Fruit fly (Drosophila melanogaster) whole organism, embryonic: ENCODE measurements around the gene Or7a.

Experiments
- Ada2b ChIP-seq: fragments of 200-800 bp; sonication (Bioruptor generic); IDR thresholded peaks from 2 replicates; pipeline ENCODE4 v1.3.6; 2022; ENCODE audit warnings: missing biosample characterization, missing genetic modification characterization
- B-H2 ChIP-seq: fragments of 200-800 bp; sonication (Bioruptor generic); optimal IDR thresholded peaks from 2 replicates; lab custom pipeline; 2018; ENCODE audit warnings: missing biosample characterization, mild to moderate bottlenecking, missing genetic modification characterization
- CG11695 ChIP-seq: fragments of 200-800 bp; sonication (Bioruptor generic); IDR thresholded peaks from 3 replicates; pipeline ENCODE4 v1.3.6; 2022; ENCODE audit warnings: missing biosample characterization, missing genetic modification characterization
- CG12391 ChIP-seq: fragments of 200-800 bp; sonication (Bioruptor generic); optimal IDR thresholded peaks from 3 replicates; lab custom pipeline; 2018; ENCODE audit warnings: missing biosample characterization, mild to moderate bottlenecking, missing genetic modification characterization, moderate library complexity
- CG14050 ChIP-seq: fragments of 200-800 bp; sonication (Bioruptor generic); IDR thresholded peaks from 3 replicates; pipeline ENCODE4 v1.3.6; 2022; ENCODE audit warnings: missing biosample characterization, missing genetic modification characterization
- CG14667 ChIP-seq: fragments of 200-800 bp; sonication (Bioruptor generic); IDR thresholded peaks from 2 replicates; pipeline ENCODE4 v1.3.6; 2022; ENCODE audit warnings: missing biosample characterization, missing genetic modification characterization
- CG1602 ChIP-seq: fragments of 200-800 bp; sonication (Bioruptor generic); optimal IDR thresholded peaks from 3 replicates; lab custom pipeline; 2016; ENCODE audit warnings: missing biosample characterization, missing genetic modification characterization
- CG2202 ChIP-seq: fragments of 200-800 bp; sonication (Bioruptor generic); optimal IDR thresholded peaks from 2 replicates; lab custom pipeline; 2018; ENCODE audit warnings: missing biosample characterization, mild to moderate bottlenecking, missing genetic modification characterization
- CG3065 ChIP-seq: fragments of 200-800 bp; sonication (Bioruptor generic); optimal IDR thresholded peaks from 2 replicates; lab custom pipeline; 2016; ENCODE audit warnings: missing biosample characterization, missing genetic modification characterization
- CG32767 ChIP-seq: fragments of 200-800 bp; sonication (Bioruptor generic); IDR thresholded peaks from 2 replicates; pipeline ENCODE4 v1.3.6; 2022; ENCODE audit warnings: missing biosample characterization, missing genetic modification characterization
- CG3726 ChIP-seq: fragments of 200-800 bp; sonication (Bioruptor generic); IDR thresholded peaks from 3 replicates; pipeline ENCODE4, ENCODE4 v1.3.6; 2022; ENCODE audit warnings: missing biosample characterization, missing genetic modification characterization
- CG4282 ChIP-seq: fragments of 200-800 bp; sonication (Bioruptor generic); optimal IDR thresholded peaks from 2 replicates; lab custom pipeline; 2016; ENCODE audit warnings: missing biosample characterization, missing genetic modification characterization
- CG43689 ChIP-seq: fragments of 200-800 bp; sonication (Bioruptor generic); IDR thresholded peaks from 2 replicates; pipeline ENCODE4 v1.3.6; 2022; ENCODE audit warnings: missing biosample characterization, missing genetic modification characterization
- CG5953 ChIP-seq: fragments of 200-800 bp; sonication (Bioruptor generic); IDR thresholded peaks from 2 replicates; pipeline ENCODE4 v1.3.6; 2022; ENCODE audit warnings: missing biosample characterization, missing genetic modification characterization
- CG7357 ChIP-seq: fragments of 200-800 bp; sonication (Bioruptor generic); IDR thresholded peaks from 3 replicates; pipeline ENCODE4 v1.3.6; 2022; ENCODE audit warnings: missing biosample characterization, missing genetic modification characterization
- CG7987 ChIP-seq: fragments of 200-800 bp; sonication (Bioruptor generic); optimal IDR thresholded peaks from 2 replicates; lab custom pipeline; 2018; ENCODE audit warnings: missing biosample characterization, mild to moderate bottlenecking, missing genetic modification characterization, moderate library complexity
- CG8924 ChIP-seq: fragments of 200-800 bp; optimal IDR thresholded peaks from 3 replicates; lab custom pipeline; 2019; ENCODE audit warnings: missing biosample characterization, mild to moderate bottlenecking, missing genetic modification characterization, moderate library complexity
- Dfd ChIP-seq, 2 experiments: fragments of >200 bp; optimal IDR thresholded peaks; 2 replicates each; lab custom pipeline; 2017; ENCODE audit warnings: missing biosample characterization in 2 of 2, missing genetic modification characterization in 2 of 2
- Doc3 ChIP-seq: fragments of 200-800 bp; sonication (Bioruptor generic); IDR thresholded peaks from 3 replicates; pipeline ENCODE4 v1.3.6; 2022; ENCODE audit warnings: missing biosample characterization, missing genetic modification characterization; ENCODE audit not compliant: partially characterized antibody
- Ets65A ChIP-seq: fragments of 200-800 bp; sonication (Bioruptor generic); peaks from one replicate; lab custom pipeline; 2016; ENCODE audit warnings: missing biosample characterization, missing genetic modification characterization
- Hey ChIP-seq: fragments of 200-800 bp; sonication (Bioruptor generic); optimal IDR thresholded peaks from 3 replicates; lab custom pipeline; 2018; ENCODE audit warnings: missing biosample characterization, mild to moderate bottlenecking, missing genetic modification characterization
- HmgZ ChIP-seq: fragments of 200-800 bp; sonication (Bioruptor generic); optimal IDR thresholded peaks from 2 replicates; lab custom pipeline; 2018; ENCODE audit warnings: missing biosample characterization, mild to moderate bottlenecking, missing genetic modification characterization
- Jarid2 ChIP-seq: fragments of 200-800 bp; sonication (Bioruptor generic); optimal IDR thresholded peaks from 3 replicates; lab custom pipeline; 2017; ENCODE audit warnings: mild to moderate bottlenecking, missing biosample characterization, missing genetic modification reagents, missing genetic modification characterization
- Lim3 ChIP-seq: fragments of 200-800 bp; sonication (Bioruptor generic); IDR thresholded peaks from 2 replicates; pipeline ENCODE4 v1.3.6; 2022; ENCODE audit warnings: missing biosample characterization, missing genetic modification characterization
- Nf-YA ChIP-seq: fragments of 200-800 bp; sonication (Bioruptor generic); IDR thresholded peaks from 2 replicates; pipeline ENCODE4 v1.3.6; 2022; ENCODE audit warnings: missing biosample characterization, missing genetic modification characterization
- Rx ChIP-seq: fragments of 200-800 bp; sonication (Bioruptor generic); IDR thresholded peaks from 2 replicates; pipeline ENCODE4 v1.3.6; 2022; ENCODE audit warnings: missing biosample characterization, missing genetic modification characterization
- Sry-β ChIP-seq: fragments of 200-800 bp; sonication (Bioruptor generic); optimal IDR thresholded peaks from 2 replicates; lab custom pipeline; 2018; ENCODE audit warnings: missing biosample characterization, mild to moderate bottlenecking, missing genetic modification characterization, moderate library complexity
- aop ChIP-seq: fragments of 200-800 bp; sonication (Bioruptor generic); IDR thresholded peaks from 2 replicates; pipeline ENCODE4 v1.3.6; 2022; ENCODE audit warnings: missing biosample characterization, missing genetic modification characterization
- ase ChIP-seq: fragments of 200-800 bp; sonication (Bioruptor generic); IDR thresholded peaks from 3 replicates; pipeline ENCODE4 v1.3.6; 2022; ENCODE audit warnings: missing biosample characterization, missing genetic modification characterization
- bbx ChIP-seq: fragments of 200-800 bp; sonication (Bioruptor generic); IDR thresholded peaks from 2 replicates; pipeline ENCODE4 v1.3.6; 2022; ENCODE audit warnings: missing biosample characterization, missing genetic modification characterization; ENCODE audit not compliant: partially characterized antibody
- br ChIP-seq: fragments of >200 bp; optimal IDR thresholded peaks from 2 replicates; lab custom pipeline; 2017
- bsh ChIP-seq, 2 experiments: fragments of 200-800 bp; sonication (Bioruptor generic); optimal IDR thresholded peaks; 2 replicates each; lab custom pipeline; 2017 to 2018; ENCODE audit warnings: mild to moderate bottlenecking in 2 of 2, missing biosample characterization in 2 of 2, missing genetic modification characterization in 2 of 2, moderate library complexity in 1 of 2
- cato ChIP-seq: fragments of 200-800 bp; sonication (Bioruptor generic); optimal IDR thresholded peaks from 2 replicates; lab custom pipeline; 2016; ENCODE audit warnings: missing biosample characterization, missing genetic modification characterization, borderline replicate concordance
- dan ChIP-seq: fragments of 200-800 bp; sonication (Bioruptor generic); IDR thresholded peaks from 2 replicates; pipeline ENCODE4 v1.3.6; 2022; ENCODE audit warnings: missing biosample characterization, missing genetic modification characterization
- dati ChIP-seq: fragments of 200-800 bp; sonication (Bioruptor generic); IDR thresholded peaks from 2 replicates; pipeline ENCODE4 v1.3.6; 2022; ENCODE audit warnings: missing biosample characterization, missing genetic modification characterization
- eve ChIP-seq, 2 experiments: fragments of >200 bp; optimal IDR thresholded peaks; 2 replicates each; lab custom pipeline; 2017; ENCODE audit warnings: missing biosample characterization in 2 of 2, missing genetic modification characterization in 2 of 2
- gce ChIP-seq: fragments of 200-800 bp; sonication (Bioruptor generic); IDR thresholded peaks from 3 replicates; pipeline ENCODE4 v1.3.6; 2022; ENCODE audit warnings: missing biosample characterization, missing genetic modification characterization
- her ChIP-seq: fragments of 200-800 bp; sonication (Bioruptor generic); optimal IDR thresholded peaks from 2 replicates; lab custom pipeline; 2016; ENCODE audit warnings: missing biosample characterization, missing genetic modification characterization
- insv ChIP-seq, 2 experiments: fragments of 200-800 bp; sonication (Bioruptor generic); optimal IDR thresholded peaks; 3 replicates each; lab custom pipeline; 2016 to 2018; ENCODE audit warnings: missing biosample characterization in 2 of 2, missing genetic modification characterization in 2 of 2
- kni ChIP-seq: fragments of 200-800 bp; sonication (Bioruptor generic); optimal IDR thresholded peaks from 3 replicates; lab custom pipeline; 2017; ENCODE audit warnings: mild to moderate bottlenecking, missing biosample characterization, missing genetic modification reagents, missing genetic modification characterization
- knrl ChIP-seq: fragments of 200-800 bp; sonication (Bioruptor generic); IDR thresholded peaks from 3 replicates; pipeline ENCODE4 v1.3.6; 2022; ENCODE audit warnings: missing biosample characterization, missing genetic modification characterization; ENCODE audit not compliant: partially characterized antibody
- lov ChIP-seq, 2 experiments: fragments of 200-800 bp in 1 of 2; fragments of >200 bp in 1 of 2; sonication (Bioruptor generic) in 1 of 2; IDR thresholded peaks in 1 of 2; optimal IDR thresholded peaks in 1 of 2; 2 replicates in 1 of 2; 3 replicates in 1 of 2; pipeline versions ENCODE4 v1.3.6 to Lab custom; 2017 to 2022; ENCODE audit warnings: missing biosample characterization in 1 of 2, missing genetic modification characterization in 1 of 2
- nmo ChIP-seq: fragments of 200-800 bp; sonication (Bioruptor generic); optimal IDR thresholded peaks from 2 replicates; lab custom pipeline; 2018; ENCODE audit warnings: missing biosample characterization, mild to moderate bottlenecking, missing genetic modification characterization, moderate library complexity
- otp ChIP-seq: fragments of 200-800 bp; sonication (Bioruptor generic); IDR thresholded peaks from 3 replicates; pipeline ENCODE4, ENCODE4 v1.3.6; 2022; ENCODE audit warnings: missing biosample characterization, missing genetic modification characterization
- pita ChIP-seq: fragments of 200-800 bp; sonication (Bioruptor generic); optimal IDR thresholded peaks from 2 replicates; lab custom pipeline; 2017; ENCODE audit warnings: missing biosample characterization, mild to moderate bottlenecking, missing genetic modification characterization
- pzg ChIP-seq: fragments of 200-800 bp; sonication (Bioruptor generic); optimal IDR thresholded peaks from 3 replicates; lab custom pipeline; 2018; ENCODE audit warnings: missing biosample characterization, mild to moderate bottlenecking, missing genetic modification characterization, moderate library complexity
- shn ChIP-seq: fragments of 200-800 bp; sonication (Bioruptor generic); optimal IDR thresholded peaks from 3 replicates; lab custom pipeline; 2016; ENCODE audit warnings: missing biosample characterization, missing genetic modification characterization
- wdn ChIP-seq: fragments of 200-800 bp; sonication (Bioruptor generic); IDR thresholded peaks from 2 replicates; pipeline ENCODE4 v1.3.6; 2022; ENCODE audit warnings: missing biosample characterization, missing genetic modification characterization
- yki ChIP-seq: fragments of >200 bp; optimal IDR thresholded peaks from 3 replicates; lab custom pipeline; 2018
- zen2 ChIP-seq: fragments of 200-800 bp; sonication (Bioruptor generic); IDR thresholded peaks from 3 replicates; pipeline ENCODE4 v1.3.6; 2022; ENCODE audit warnings: missing biosample characterization, missing genetic modification characterization; ENCODE audit not compliant: partially characterized antibody
- zfh2 ChIP-seq: fragments of 200-800 bp; sonication (Bioruptor generic); optimal IDR thresholded peaks from 2 replicates; lab custom pipeline; 2016; ENCODE audit warnings: missing biosample characterization, missing genetic modification characterization

The Or7a gene

dm6 chrX:8157294-8157693 is 8.2 kb downstream of the Or7a start, which contains the start of the genes Traf6 and GIIIspla2 (continued):
- TF ChIP-seq bbx (no peak), CG2202 (tag; lab: Kevin White, UChicago) (no peak), CG43689 (no peak), knrl (peak; percentile 50; the same call in 1 of the 3 replicates), CG4282 (no peak), kni (GFP tag; lab: Kevin White, UChicago) (peak; percentile 41), lov (optimal IDR thresholded peaks at IDR 0.05; lab: Kevin White, UChicago) (no peak), lov (GFP tag; IDR thresholded peaks at IDR 0.05; lab: Robert Waterston, UW) (peak; percentile 63; the same call in 1 of the 3 replicates), CG3726 (GFP tag; lab: Robert Waterston, UW) (peak; percentile 10; the same call in 1 of the 3 replicates), CG11695 (GFP tag; lab: Robert Waterston, UW) (peak; percentile 72; the same call in 2 of the 3 replicates), her (GFP tag; lab: Kevin White, UChicago) (peak; percentile 48), bsh (GFP tag; optimal IDR thresholded peaks at IDR 0.05; lab: Kevin White, UChicago) (peak in 1 of 2 experiments; percentile 75), CG12391 (tag; lab: Kevin White, UChicago) (peak; percentile 83), CG1602 (peak; percentile 57), Lim3 (GFP tag; lab: Robert Waterston, UW) (no peak), CG14667 (GFP tag; lab: Robert Waterston, UW) (peak; percentile 66), yki (lab: Kevin White, UChicago) (no peak), B-H2 (GFP tag; lab: Kevin White, UChicago) (peak; percentile 86), cato (GFP tag; lab: Kevin White, UChicago) (peak; percentile 8), HmgZ (peak; percentile 81), insv (GFP tag; optimal IDR thresholded peaks at IDR 0.05; lab: Kevin White, UChicago) (peak in 1 of 2 experiments; percentile 56), eve (GFP tag; optimal IDR thresholded peaks at IDR 0.05; lab: Kevin White, UChicago) (no peak), shn (GFP tag; lab: Kevin White, UChicago) (peak; percentile 77), wdn (GFP tag; lab: Robert Waterston, UW) (peak; percentile 59; the same call in 1 of the 2 replicates), Jarid2 (GFP tag; lab: Kevin White, UChicago) (peak; percentile 48), gce (GFP tag; lab: Robert Waterston, UW) (0 out of 3 replicates have a peak, but pooled peaks have one; percentile 14), CG32767 (GFP tag; lab: Robert Waterston, UW) (peak; percentile 84), pita (no peak), CG8924 (peak; percentile 71), Hey (tag; lab: Kevin White, UChicago) (peak; percentile 61), CG14050 (GFP tag; lab: Robert Waterston, UW) (peak; percentile 72), CG7357 (peak; percentile 100), CG7987 (GFP tag; lab: Kevin White, UChicago) (peak; percentile 43), aop (no peak), Rx (peak; percentile 71), dati (GFP tag; lab: Robert Waterston, UW) (no peak), Sry-β (GFP tag; lab: Kevin White, UChicago) (no peak), Ada2b (GFP tag; lab: Robert Waterston, UW) (peak; percentile 65), zen2 (no peak), Dfd (GFP tag; optimal IDR thresholded peaks at IDR 0.05; lab: Kevin White, UChicago) (no peak), zfh2 (GFP tag; lab: Kevin White, UChicago) (peak; percentile 73), CG5953 (GFP tag; lab: Robert Waterston, UW) (peak; percentile 61; the same call in 1 of the 2 replicates), pzg (GFP tag; lab: Kevin White, UChicago) (peak; percentile 67), Ets65A (GFP tag; lab: Kevin White, UChicago) (peak; percentile 97), nmo (GFP tag; lab: Kevin White, UChicago) (peak; percentile 83), Nf-YA (GFP tag; lab: Robert Waterston, UW) (0 out of 2 replicates have a peak, but pooled peaks have one; percentile 17), ase (GFP tag; lab: Robert Waterston, UW) (peak; percentile 55; the same call in 1 of the 3 replicates), br (lab: Kevin White, UChicago) (no peak), otp (GFP tag; lab: Robert Waterston, UW) (0 out of 3 replicates have a peak, but pooled peaks have one; percentile 24), dan (no peak), Doc3 (no peak), CG3065 (GFP tag; lab: Kevin White, UChicago) (no peak)
